Fruit fly (Drosophila melanogaster): ENCODE measurements around the gene CG3982.

Gene CG3982

dm6 chr3L:9381602-9382001 is 35.6 kb downstream of the CG3982 start, which contains the start of gene Hsp23 (continued):
- no peak for TF ChIP-seq CG7745 (tag; optimal IDR thresholded peaks at IDR 0.05)
- no peak for TF ChIP-seq CG30403 (GFP tag; optimal IDR thresholded peaks at IDR 0.05)
- no peak for TF ChIP-seq NK7.1 (GFP tag; optimal IDR thresholded peaks at IDR 0.05)
- no peak for TF ChIP-seq HHEX (GFP tag; optimal IDR thresholded peaks at IDR 0.05)
- no peak for TF ChIP-seq HLH4C (GFP tag; IDR thresholded peaks at IDR 0.05; ENCODE audit: partially characterized antibody)
- no peak for TF ChIP-seq CG9727 (GFP tag; optimal IDR thresholded peaks at IDR 0.05)
- TF ChIP-seq dan (GFP tag; IDR thresholded peaks at IDR 0.05): no peak
- TF ChIP-seq CG12769 (tag; optimal IDR thresholded peaks at IDR 0.05): no peak
- TF ChIP-seq Dll (GFP tag; IDR thresholded peaks at IDR 0.05; ENCODE audit: partially characterized antibody): peak; percentile 39; the same call in 1 of the 4 replicates
- TF ChIP-seq Six4 (GFP tag; optimal IDR thresholded peaks at IDR 0.05): no peak
- no peak for TF ChIP-seq CG4424 (GFP tag; optimal IDR thresholded peaks at IDR 0.05)
- TF ChIP-seq E2f1 (GFP tag; IDR thresholded peaks at IDR 0.05): no peak
- no peak for TF ChIP-seq CG6813 (GFP tag; optimal IDR thresholded peaks at IDR 0.05)
- no peak for TF ChIP-seq emc (GFP tag; optimal IDR thresholded peaks at IDR 0.05)
- no peak for TF ChIP-seq CG9797 (GFP tag; optimal IDR thresholded peaks at IDR 0.05)
- TF ChIP-seq CG13296 (GFP tag; optimal IDR thresholded peaks at IDR 0.05): no peak
- TF ChIP-seq jing (GFP tag; optimal IDR thresholded peaks at IDR 0.05): no peak
- peak; percentile 2 for TF ChIP-seq pzg (GFP tag; optimal IDR thresholded peaks at IDR 0.05)
- TF ChIP-seq nerfin-1 (tag; optimal IDR thresholded peaks at IDR 0.05): peak; percentile 37
- TF ChIP-seq MBD-R2 (GFP tag; IDR thresholded peaks at IDR 0.05): 0 out of 2 replicates have a peak, but pooled peaks have one; percentile 9
- TF ChIP-seq CG32772 (GFP tag; IDR thresholded peaks at IDR 0.05): no peak
- no peak for TF ChIP-seq Doc3 (GFP tag; IDR thresholded peaks at IDR 0.05; ENCODE audit: partially characterized antibody)
- peak; percentile 54; the same call in 2 of the 3 replicates for TF ChIP-seq Opbp (GFP tag; IDR thresholded peaks at IDR 0.05; ENCODE audit: partially characterized antibody)
- no peak for TF ChIP-seq CG8359 (GFP tag; optimal IDR thresholded peaks at IDR 0.05; ENCODE audit: borderline replicate concordance)
- TF ChIP-seq lbe (GFP tag; optimal IDR thresholded peaks at IDR 0.05): peak; percentile 65
- TF ChIP-seq corto (GFP tag; optimal IDR thresholded peaks at IDR 0.05): peak; percentile 24
- TF ChIP-seq phol (tag; optimal IDR thresholded peaks at IDR 0.05): no peak
- TF ChIP-seq pfk (GFP tag; optimal IDR thresholded peaks at IDR 0.05): no peak
- TF ChIP-seq CG14965 (GFP tag; optimal IDR thresholded peaks at IDR 0.05; ENCODE audit: borderline replicate concordance): no peak
- no peak for TF ChIP-seq sr (GFP tag; IDR thresholded peaks at IDR 0.05)
- no peak for TF ChIP-seq Asciz (GFP tag; optimal IDR thresholded peaks at IDR 0.05)
- no peak for TF ChIP-seq CG4854 (GFP tag; optimal IDR thresholded peaks at IDR 0.05)
- TF ChIP-seq Kr (GFP tag; optimal IDR thresholded peaks at IDR 0.05): no peak
- no peak for TF ChIP-seq CG11093 (GFP tag; IDR thresholded peaks at IDR 0.05)
- TF ChIP-seq B-H2 (GFP tag; optimal IDR thresholded peaks at IDR 0.05): no peak
- TF ChIP-seq PHDP (tag; optimal IDR thresholded peaks at IDR 0.05): no peak
- no peak for TF ChIP-seq CG18764 (GFP tag; optimal IDR thresholded peaks at IDR 0.05)
- TF ChIP-seq sens-2 (GFP tag; IDR thresholded peaks at IDR 0.05): no peak
- no peak for TF ChIP-seq CG42726 (GFP tag; IDR thresholded peaks at IDR 0.05; ENCODE audit: partially characterized antibody)
- peak; percentile 51 for TF ChIP-seq abd-A (tag; optimal IDR thresholded peaks at IDR 0.05)
- TF ChIP-seq Hand (GFP tag; optimal IDR thresholded peaks at IDR 0.05): no peak
- peak; percentile 41 for TF ChIP-seq CG15601 (tag; optimal IDR thresholded peaks at IDR 0.05)
- no peak for TF ChIP-seq zen2 (GFP tag; IDR thresholded peaks at IDR 0.05; ENCODE audit: partially characterized antibody)
- TF ChIP-seq BEAF-32 (GFP tag; optimal IDR thresholded peaks at IDR 0.05): peak; percentile 27
- TF ChIP-seq B-H1 (GFP tag; IDR thresholded peaks at IDR 0.05): no peak
- no peak for TF ChIP-seq Trl (optimal IDR thresholded peaks at IDR 0.05)
- no peak for TF ChIP-seq Trl (GFP tag; optimal IDR thresholded peaks at IDR 0.05)
- TF ChIP-seq CG10959 (GFP tag; IDR thresholded peaks at IDR 0.05): no peak
- no peak for TF ChIP-seq Optix (GFP tag; IDR thresholded peaks at IDR 0.05)
- TF ChIP-seq CG15514 (GFP tag; optimal IDR thresholded peaks at IDR 0.05): no peak

Measured in whole organism, embryonic.